Worm (Caenorhabditis elegans) whole organism, early embryonic: ENCODE results near the gene uaf-1.

Experiments
- F13C5.2 ChIP-seq: sonication (generic microtip); optimal IDR thresholded peaks from 2 replicates; lab custom pipeline; 2017; ENCODE audit warnings: mild to moderate bottlenecking, missing genetic modification characterization, inconsistent platforms, missing compliant biosample characterization
- ama-1 ChIP-seq: fragments of 150-350 bp; optimal IDR thresholded peaks from 2 replicates; lab custom pipeline; 2014
- ceh-13 ChIP-seq: fragments of 200-800 bp; sonication (Bioruptor generic); optimal IDR thresholded peaks from 2 replicates; lab custom pipeline; 2018; ENCODE audit warnings: mild to moderate bottlenecking, missing genetic modification characterization, missing compliant biosample characterization
- ceh-36 ChIP-seq: sonication (generic microtip); optimal IDR thresholded peaks from 2 replicates; lab custom pipeline; 2016; ENCODE audit warnings: missing genetic modification characterization, inconsistent platforms, missing compliant biosample characterization
- flt-1 ChIP-seq: fragments of 200-800 bp; sonication (Bioruptor generic); IDR thresholded peaks from 2 replicates; pipeline ENCODE4 v1.3.6; 2022; ENCODE audit warnings: missing genetic modification characterization, missing compliant biosample characterization
- hmbx-1 ChIP-seq: sonication (generic microtip); optimal IDR thresholded peaks from 2 replicates; lab custom pipeline; 2016; ENCODE audit warnings: mild to moderate bottlenecking, missing genetic modification characterization, missing compliant biosample characterization
- hmg-4 ChIP-seq: fragments of 200-800 bp; sonication (Bioruptor generic); optimal IDR thresholded peaks from 2 replicates; lab custom pipeline; 2018; ENCODE audit warnings: mild to moderate bottlenecking, missing genetic modification characterization, missing compliant biosample characterization
- hnd-1 ChIP-seq: sonication (generic microtip); optimal IDR thresholded peaks from 2 replicates; lab custom pipeline; 2016; ENCODE audit warnings: missing genetic modification characterization, missing compliant biosample characterization
- pes-1 ChIP-seq: fragments of 200-800 bp; sonication (Bioruptor generic); IDR thresholded peaks from 2 replicates; pipeline ENCODE4 v1.3.6; 2022; ENCODE audit warnings: missing genetic modification reagents, missing genetic modification characterization, missing compliant biosample characterization
- scrt-1 ChIP-seq: fragments of 200-800 bp; sonication (Bioruptor generic); IDR thresholded peaks from 2 replicates; pipeline ENCODE4 v1.3.6; 2022; ENCODE audit warnings: missing genetic modification characterization, missing compliant biosample characterization
- sea-1 ChIP-seq: fragments of 200-800 bp; sonication (Bioruptor generic); conservative IDR thresholded peaks from 2 replicates; pipeline ENCODE4 v1.3.6; 2022; ENCODE audit warnings: missing genetic modification characterization, missing compliant biosample characterization
- tbx-11 ChIP-seq: fragments of 200-800 bp; sonication (Bioruptor generic); IDR thresholded peaks from 2 replicates; pipeline ENCODE4 v1.3.6; 2022; ENCODE audit warnings: missing genetic modification characterization, missing compliant biosample characterization
- tbx-37 ChIP-seq: fragments of 200-800 bp; sonication (Bioruptor generic); conservative IDR thresholded peaks from 2 replicates; pipeline ENCODE4 v1.3.6; 2022; ENCODE audit warnings: missing genetic modification reagents, missing genetic modification characterization, missing compliant biosample characterization
- tra-4 ChIP-seq: sonication (generic microtip); optimal IDR thresholded peaks from 2 replicates; lab custom pipeline; 2017; ENCODE audit warnings: missing genetic modification characterization, missing compliant biosample characterization

DNA sequence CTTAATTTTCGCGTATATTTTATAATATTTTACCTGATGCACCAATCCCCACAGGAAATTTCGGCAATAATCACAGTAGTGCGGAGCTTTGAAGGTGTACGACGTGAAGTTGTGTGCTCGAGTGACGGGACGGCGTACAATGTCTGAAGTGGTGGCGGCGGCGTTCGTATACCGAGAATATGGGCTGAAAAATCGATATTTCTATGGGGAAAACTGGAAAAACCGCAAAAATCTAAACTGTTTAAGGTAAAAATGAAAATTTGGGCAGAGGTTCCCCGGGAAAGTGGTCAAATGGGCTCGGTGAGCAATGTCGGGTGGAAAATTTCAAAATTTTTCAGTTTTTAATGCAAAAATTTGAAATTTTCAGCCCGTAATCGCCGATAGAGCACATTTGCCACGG lies 41.5 kb downstream of the uaf-1 start:
- TF ChIP-seq hmg-4 (GFP tag; lab: Kevin White, UChicago) = no peak
- no peak for TF ChIP-seq flt-1
- no peak for TF ChIP-seq scrt-1 (GFP tag; lab: Robert Waterston, UW)
- TF ChIP-seq ceh-36 (tag; lab: Kevin White, UChicago) = no peak
- no peak for TF ChIP-seq ama-1 (lab: Kevin White, UChicago)
- no peak for TF ChIP-seq hnd-1
- TF ChIP-seq tbx-11 = no peak
- no peak for TF ChIP-seq sea-1 (GFP tag; lab: Robert Waterston, UW)
- no peak for TF ChIP-seq pes-1 (GFP tag; lab: Robert Waterston, UW)
- TF ChIP-seq hmbx-1 (tag; lab: Kevin White, UChicago) = no peak
- no peak for TF ChIP-seq tbx-37 (GFP tag; lab: Robert Waterston, UW)
- TF ChIP-seq ceh-13 = no peak
- TF ChIP-seq tra-4 = no peak
- no peak for TF ChIP-seq F13C5.2
